Worm (Caenorhabditis elegans) whole organism, young adult: Measurements from ENCODE around the gene F53C3.1.
A peak's percentile ranks its signal among the peaks of the same experiment; 100 is the strongest.

Experiments used
- B0035.1 ChIP-seq: sonication (generic microtip); optimal IDR thresholded peaks from 2 replicates; lab custom pipeline; 2016; ENCODE audit warnings: missing genetic modification characterization, mild to moderate bottlenecking, missing compliant biosample characterization, missing genotype, missing genetic modification reagents
- B0261.1 ChIP-seq: sonication (generic microtip); optimal IDR thresholded peaks from 2 replicates; lab custom pipeline; 2016; ENCODE audit warnings: mild to moderate bottlenecking, missing genetic modification characterization, moderate library complexity, missing compliant biosample characterization
- C17E4.6 ChIP-seq: fragments of 200-800 bp; sonication (Bioruptor generic); IDR thresholded peaks from 2 replicates; pipeline ENCODE4 v1.3.6; 2022; ENCODE audit warnings: missing genetic modification reagents, missing genetic modification characterization, missing compliant biosample characterization
- F23B12.7 ChIP-seq: sonication (generic microtip); optimal IDR thresholded peaks from 2 replicates; lab custom pipeline; 2017; ENCODE audit warnings: missing genetic modification characterization, mild to moderate bottlenecking, missing compliant biosample characterization, antibody characterized with exemption, moderate library complexity; ENCODE audit not compliant: insufficient read depth
- F52B5.7 ChIP-seq: sonication (generic microtip); optimal IDR thresholded peaks from 2 replicates; lab custom pipeline; 2016; ENCODE audit warnings: mild to moderate bottlenecking, missing genetic modification characterization, missing compliant biosample characterization
- F57A8.1 ChIP-seq: fragments of 200-800 bp; sonication (Bioruptor generic); optimal IDR thresholded peaks from 2 replicates; lab custom pipeline; 2018; ENCODE audit warnings: mild to moderate bottlenecking, missing genetic modification characterization, moderate library complexity, missing compliant biosample characterization
- K11D2.4 ChIP-seq: fragments of 200-800 bp; sonication (Bioruptor generic); IDR thresholded peaks from 2 replicates; pipeline ENCODE4 v1.3.6; 2022; ENCODE audit warnings: missing genetic modification reagents, missing genetic modification characterization, missing compliant biosample characterization
- K12H6.12 ChIP-seq: fragments of 200-800 bp; sonication (Bioruptor generic); optimal IDR thresholded peaks from 2 replicates; lab custom pipeline; 2018; ENCODE audit warnings: mild to moderate bottlenecking, missing genetic modification characterization, missing compliant biosample characterization
- T26A5.8 ChIP-seq: sonication (generic microtip); optimal IDR thresholded peaks from 2 replicates; lab custom pipeline; 2016; ENCODE audit warnings: missing genetic modification characterization, missing compliant biosample characterization
- Y53F4B.3 ChIP-seq: fragments of 200-800 bp; sonication (Bioruptor generic); IDR thresholded peaks from 2 replicates; pipeline ENCODE4 v1.3.6; 2022; ENCODE audit warnings: missing genetic modification reagents, missing genetic modification characterization, missing compliant biosample characterization
- Y79H2A.3 ChIP-seq: fragments of 200-800 bp; sonication (Bioruptor generic); conservative IDR thresholded peaks from 2 replicates; pipeline ENCODE4 v1.3.6; 2022; ENCODE audit warnings: missing genetic modification reagents, missing genetic modification characterization, missing compliant biosample characterization
- ama-1 ChIP-seq, 3 experiments: fragments of 150-350 bp in 1 of 3; sonication (generic microtip) in 2 of 3; optimal IDR thresholded peaks; 2 replicates each; lab custom pipeline; 2014 to 2018; ENCODE audit warnings: missing biosample characterization in 2 of 3, missing genetic modification characterization in 2 of 3, missing genetic modification reagents in 2 of 3
- attf-3 ChIP-seq: fragments of 200-800 bp; sonication (Bioruptor generic); conservative IDR thresholded peaks from 2 replicates; pipeline ENCODE4 v1.3.6; 2022; ENCODE audit warnings: missing genetic modification reagents, missing genetic modification characterization, missing compliant biosample characterization
- cebp-1 ChIP-seq, 2 experiments: fragments of 200-800 bp in 1 of 2; sonication (Bioruptor generic) in 1 of 2; sonication (generic microtip) in 1 of 2; IDR thresholded peaks in 1 of 2; optimal IDR thresholded peaks in 1 of 2; 2 replicates each; pipeline versions ENCODE4 v1.3.6 to Lab custom; 2017 to 2022; ENCODE audit warnings: missing compliant biosample characterization in 2 of 2, missing genetic modification characterization in 2 of 2, mild to moderate bottlenecking in 1 of 2, missing genetic modification reagents in 1 of 2, moderate library complexity in 1 of 2
- ceh-27 ChIP-seq: fragments of 200-800 bp; sonication (Bioruptor generic); optimal IDR thresholded peaks from 2 replicates; lab custom pipeline; 2018; ENCODE audit warnings: mild to moderate bottlenecking, missing genetic modification characterization, moderate library complexity, missing compliant biosample characterization
- ceh-58 ChIP-seq: fragments of 200-800 bp; sonication (Bioruptor generic); IDR thresholded peaks from 2 replicates; pipeline ENCODE4 v1.3.6; 2022; ENCODE audit warnings: missing genetic modification characterization, missing compliant biosample characterization
- ceh-79 ChIP-seq: sonication (generic microtip); optimal IDR thresholded peaks from 2 replicates; lab custom pipeline; 2017; ENCODE audit warnings: mild to moderate bottlenecking, missing genetic modification characterization, missing compliant biosample characterization
- ceh-91 ChIP-seq: fragments of 200-800 bp; sonication (Bioruptor generic); IDR thresholded peaks from 2 replicates; pipeline ENCODE4 v1.3.6; 2022; ENCODE audit warnings: missing genetic modification reagents, missing genetic modification characterization, missing compliant biosample characterization
- chd-7 ChIP-seq: sonication (generic microtip); optimal IDR thresholded peaks from 2 replicates; lab custom pipeline; 2016; ENCODE audit warnings: mild to moderate bottlenecking, missing genetic modification characterization, moderate library complexity, missing compliant biosample characterization
- dpl-1 ChIP-seq: fragments of 150-350 bp; optimal IDR thresholded peaks from 2 replicates; lab custom pipeline; 2014; ENCODE audit warnings: missing biosample characterization, missing genetic modification reagents, missing genetic modification characterization
- ets-4 ChIP-seq: fragments of 200-800 bp; sonication (Bioruptor generic); optimal IDR thresholded peaks from 2 replicates; lab custom pipeline; 2018; ENCODE audit warnings: mild to moderate bottlenecking, missing genetic modification characterization, missing compliant biosample characterization
- him-1 ChIP-seq: sonication (generic microtip); optimal IDR thresholded peaks from 2 replicates; lab custom pipeline; 2016; ENCODE audit warnings: missing genotype, missing genetic modification reagents, missing genetic modification characterization, missing compliant biosample characterization
- hmg-1.2 ChIP-seq: fragments of 200-800 bp; sonication (Bioruptor generic); IDR thresholded peaks from 2 replicates; pipeline ENCODE4 v1.3.6; 2022; ENCODE audit warnings: missing genetic modification reagents, missing genetic modification characterization, missing compliant biosample characterization
- lag-1 ChIP-seq: fragments of 200-800 bp; sonication (Bioruptor generic); IDR thresholded peaks from 2 replicates; pipeline ENCODE4 v1.3.6; 2022; ENCODE audit warnings: missing genetic modification reagents, missing genetic modification characterization, missing compliant biosample characterization
- let-526 ChIP-seq: fragments of 200-800 bp; sonication (Bioruptor generic); IDR thresholded peaks from 2 replicates; pipeline ENCODE4 v1.3.6; 2022; ENCODE audit warnings: missing genetic modification reagents, missing genetic modification characterization, missing compliant biosample characterization
- lin-26 ChIP-seq: fragments of 200-800 bp; sonication (Bioruptor generic); IDR thresholded peaks from 2 replicates; pipeline ENCODE4 v1.3.6; 2022; ENCODE audit warnings: missing genetic modification reagents, missing genetic modification characterization, missing compliant biosample characterization
- lsl-1 ChIP-seq: fragments of 200-800 bp; sonication (Bioruptor generic); optimal IDR thresholded peaks from 2 replicates; lab custom pipeline; 2018; ENCODE audit warnings: mild to moderate bottlenecking, missing genetic modification characterization, moderate library complexity, missing compliant biosample characterization
- madf-6 ChIP-seq: fragments of 200-800 bp; sonication (Bioruptor generic); IDR thresholded peaks from 2 replicates; pipeline ENCODE4 v1.3.6; 2022; ENCODE audit warnings: missing genetic modification reagents, missing genetic modification characterization, missing compliant biosample characterization
- mes-4 ChIP-seq: sonication (generic microtip); optimal IDR thresholded peaks from 2 replicates; lab custom pipeline; 2016; ENCODE audit warnings: missing genotype, missing genetic modification characterization, missing compliant biosample characterization
- mxl-1 ChIP-seq: sonication (generic microtip); optimal IDR thresholded peaks from 2 replicates; lab custom pipeline; 2016; ENCODE audit warnings: missing genetic modification characterization, missing compliant biosample characterization
- nhr-120 ChIP-seq: fragments of 200-800 bp; sonication (Bioruptor generic); IDR thresholded peaks from 2 replicates; pipeline ENCODE4 v1.3.6; 2022; ENCODE audit warnings: missing genetic modification characterization, missing compliant biosample characterization
- nhr-179 ChIP-seq: sonication (generic microtip); optimal IDR thresholded peaks from 2 replicates; lab custom pipeline; 2016; ENCODE audit warnings: mild to moderate bottlenecking, missing genetic modification characterization, missing compliant biosample characterization
- nhr-80 ChIP-seq: sonication (generic microtip); optimal IDR thresholded peaks from 2 replicates; lab custom pipeline; 2016; ENCODE audit warnings: missing genetic modification characterization, missing compliant biosample characterization
- nhr-90 ChIP-seq: sonication (generic microtip); optimal IDR thresholded peaks from 2 replicates; lab custom pipeline; 2016; ENCODE audit warnings: missing genotype, mild to moderate bottlenecking, missing genetic modification characterization, missing compliant biosample characterization
- pbrm-1 ChIP-seq: fragments of 200-800 bp; sonication (Bioruptor generic); IDR thresholded peaks from 2 replicates; pipeline ENCODE4 v1.3.6; 2022; ENCODE audit warnings: missing genetic modification reagents, missing genetic modification characterization, missing compliant biosample characterization
- rcor-1 ChIP-seq: fragments of 200-800 bp; sonication (Bioruptor generic); IDR thresholded peaks from 2 replicates; pipeline ENCODE4 v1.3.6; 2022; ENCODE audit warnings: missing genetic modification reagents, missing genetic modification characterization, missing compliant biosample characterization
- rec-8 ChIP-seq, 2 experiments: sonication (generic microtip); optimal IDR thresholded peaks; 2 replicates each; lab custom pipeline; 2016; ENCODE audit warnings: mild to moderate bottlenecking in 2 of 2, missing genetic modification characterization in 2 of 2, missing genetic modification reagents in 2 of 2, missing genotype in 2 of 2, missing biosample characterization in 1 of 2, missing compliant biosample characterization in 1 of 2, moderate library complexity in 1 of 2
- repo-1 ChIP-seq: sonication (generic microtip); optimal IDR thresholded peaks from 2 replicates; lab custom pipeline; 2017; ENCODE audit warnings: mild to moderate bottlenecking, missing genetic modification characterization, missing compliant biosample characterization
- rpc-1 ChIP-seq, 2 experiments: fragments of 150-350 bp in 1 of 2; sonication (generic microtip) in 1 of 2; optimal IDR thresholded peaks; 2 replicates each; lab custom pipeline; 2014 to 2018; ENCODE audit warnings: missing biosample characterization in 1 of 2, missing genetic modification characterization in 1 of 2, missing genetic modification reagents in 1 of 2, missing genotype in 1 of 2
- sea-2 ChIP-seq: fragments of 200-800 bp; sonication (Bioruptor generic); IDR thresholded peaks from 2 replicates; pipeline ENCODE4 v1.3.6; 2022; ENCODE audit warnings: missing genetic modification characterization, missing compliant biosample characterization
- snpc-1.1 ChIP-seq: sonication (generic microtip); optimal IDR thresholded peaks from 2 replicates; lab custom pipeline; 2017; ENCODE audit warnings: missing genetic modification characterization, mild to moderate bottlenecking, missing compliant biosample characterization, antibody characterized with exemption, moderate library complexity, missing genotype, missing genetic modification reagents; ENCODE audit not compliant: insufficient read depth
- snpc-4 ChIP-seq, 5 experiments: fragments of 150-350 bp in 1 of 5; sonication (generic microtip) in 4 of 5; optimal IDR thresholded peaks; 2 replicates each; lab custom pipeline; 2014 to 2018; ENCODE audit warnings: missing genetic modification characterization in 5 of 5, missing biosample characterization in 3 of 5, antibody characterized with exemption in 2 of 5, mild to moderate bottlenecking in 2 of 5, missing compliant biosample characterization in 2 of 5, missing genotype in 2 of 5, moderate library complexity in 2 of 5, missing genetic modification reagents in 1 of 5
- tbx-9 ChIP-seq: sonication (generic microtip); optimal IDR thresholded peaks from 2 replicates; lab custom pipeline; 2016; ENCODE audit warnings: borderline replicate concordance, missing genetic modification characterization, inconsistent platforms, missing compliant biosample characterization
- tlf-1 ChIP-seq: fragments of 200-800 bp; sonication (Bioruptor generic); optimal IDR thresholded peaks from 2 replicates; lab custom pipeline; 2018; ENCODE audit warnings: mild to moderate bottlenecking, missing genetic modification characterization, missing compliant biosample characterization
- ztf-28 ChIP-seq: fragments of 200-800 bp; sonication (Bioruptor generic); IDR thresholded peaks from 2 replicates; pipeline ENCODE4 v1.3.6; 2022; ENCODE audit warnings: missing genetic modification reagents, missing genetic modification characterization, missing compliant biosample characterization
- ztf-3 ChIP-seq: fragments of 200-800 bp; sonication (Bioruptor generic); optimal IDR thresholded peaks from 2 replicates; lab custom pipeline; 2018; ENCODE audit warnings: mild to moderate bottlenecking, missing genetic modification characterization, missing compliant biosample characterization

Gene F53C3.1

DNA sequence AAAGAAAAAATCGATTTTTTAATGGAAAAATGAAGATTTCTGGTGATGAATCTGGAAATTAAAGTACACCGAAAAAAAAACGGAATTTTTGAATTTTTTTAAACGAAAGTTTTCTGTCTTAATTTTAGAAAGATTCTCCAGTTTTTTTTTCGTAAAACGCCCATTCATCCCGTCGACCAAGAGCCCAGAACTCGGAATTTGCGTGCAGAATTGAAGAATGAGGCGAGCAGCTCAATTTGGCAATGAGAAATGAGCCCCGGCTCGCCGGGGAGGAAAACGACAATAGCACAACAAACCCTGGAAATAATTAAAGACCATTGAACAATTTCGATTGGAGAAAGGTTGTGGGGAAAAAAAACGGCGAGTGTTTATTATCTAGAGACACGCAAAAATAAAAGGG is 20.0 kb downstream of the F53C3.1 start:
- TF ChIP-seq F23B12.7 (tag; lab: Kevin White, UChicago) (no peak), Y53F4B.3 (GFP tag; lab: Robert Waterston, UW) (no peak), Y79H2A.3 (GFP tag; lab: Robert Waterston, UW) (no peak), nhr-80 (no peak), ztf-3 (no peak), mxl-1 (no peak), ceh-27 (GFP tag; lab: Kevin White, UChicago) (no peak), F52B5.7 (no peak), ceh-91 (GFP tag; lab: Robert Waterston, UW) (no peak), B0035.1 (tag; lab: Kevin White, UChicago) (no peak), K12H6.12 (tag; lab: Kevin White, UChicago) (no peak), C17E4.6 (GFP tag; lab: Robert Waterston, UW) (no peak), madf-6 (GFP tag; lab: Robert Waterston, UW) (peak; percentile 65), sea-2 (no peak), ceh-79 (tag; lab: Kevin White, UChicago) (no peak), ztf-28 (GFP tag; lab: Robert Waterston, UW) (no peak), cebp-1 (GFP tag; IDR thresholded peaks at IDR 0.05; lab: Robert Waterston, UW) (no peak), cebp-1 (tag; optimal IDR thresholded peaks at IDR 0.05; lab: Kevin White, UChicago) (peak; percentile 11), lag-1 (no peak), K11D2.4 (GFP tag; lab: Robert Waterston, UW) (no peak), F57A8.1 (GFP tag; lab: Kevin White, UChicago) (no peak), chd-7 (tag; lab: Kevin White, UChicago) (peak; percentile 18), lin-26 (GFP tag; lab: Robert Waterston, UW) (peak; percentile 43; the same call in 1 of the 2 replicates), tlf-1 (GFP tag; lab: Kevin White, UChicago) (peak; percentile 18), dpl-1 (GFP tag; lab: Kevin White, UChicago) (no peak), B0261.1 (no peak), mes-4 (tag; lab: Kevin White, UChicago) (no peak), pbrm-1 (0 out of 2 replicates have a peak, but pooled peaks have one; percentile 26), rec-8 (tag; optimal IDR thresholded peaks at IDR 0.05; lab: Kevin White, UChicago) (no peak), rpc-1 (optimal IDR thresholded peaks at IDR 0.05; lab: Kevin White, UChicago) (no peak), rpc-1 (tag; optimal IDR thresholded peaks at IDR 0.05; lab: Kevin White, UChicago) (no peak), let-526 (GFP tag; lab: Robert Waterston, UW) (no peak), ama-1 (optimal IDR thresholded peaks at IDR 0.05; lab: Kevin White, UChicago) (no peak), ama-1 (GFP tag; optimal IDR thresholded peaks at IDR 0.05; lab: Kevin White, UChicago) (peak in 1 of 2 experiments; percentile 61), nhr-120 (GFP tag; lab: Robert Waterston, UW) (no peak), hmg-1.2 (GFP tag; lab: Robert Waterston, UW) (no peak), snpc-4 (GFP tag; optimal IDR thresholded peaks at IDR 0.05; lab: Kevin White, UChicago) (no peak), snpc-4 (tag; optimal IDR thresholded peaks at IDR 0.05; lab: Kevin White, UChicago) (no peak), ceh-58 (GFP tag; lab: Robert Waterston, UW) (0 out of 2 replicates have a peak, but pooled peaks have one; percentile 59), attf-3 (GFP tag; lab: Robert Waterston, UW) (no peak), him-1 (tag; lab: Kevin White, UChicago) (no peak), snpc-1.1 (tag; lab: Kevin White, UChicago) (peak; percentile 2), nhr-179 (tag; lab: Kevin White, UChicago) (no peak), nhr-90 (tag; lab: Kevin White, UChicago) (no peak), ets-4 (GFP tag; lab: Kevin White, UChicago) (no peak), tbx-9 (tag; lab: Kevin White, UChicago) (no peak), rcor-1 (GFP tag; lab: Robert Waterston, UW) (no peak), T26A5.8 (tag; lab: Kevin White, UChicago) (no peak), repo-1 (tag; lab: Kevin White, UChicago) (no peak), lsl-1 (GFP tag; lab: Kevin White, UChicago) (peak; percentile 29)
